Fruit fly (Drosophila melanogaster) Kc167 (cell line): ENCODE measurements around the gene Dlc90F.

Source experiments
- Myc ChIP-seq: fragments of >200 bp; optimal IDR thresholded peaks from 2 replicates; lab custom pipeline; 2017; ENCODE audit warnings: missing external identifiers
- Sin3A ChIP-seq: fragments of >200 bp; optimal IDR thresholded peaks from 2 replicates; lab custom pipeline; 2018; ENCODE audit warnings: missing external identifiers
- h ChIP-seq: fragments of >200 bp; optimal IDR thresholded peaks from 3 replicates; lab custom pipeline; 2018; ENCODE audit warnings: missing external identifiers
- insv ChIP-seq: fragments of >200 bp; optimal IDR thresholded peaks from 3 replicates; lab custom pipeline; 2018; ENCODE audit warnings: missing external identifiers
- psq ChIP-seq: fragments of >200 bp; optimal IDR thresholded peaks from 2 replicates; lab custom pipeline; 2017; ENCODE audit warnings: missing external identifiers
- ttk ChIP-seq: sonication (Bioruptor generic); optimal IDR thresholded peaks from 2 replicates; lab custom pipeline; 2017; ENCODE audit warnings: missing external identifiers

The Dlc90F gene

dm6 chr3R:18314320-18314719 is 15.3 kb downstream of the Dlc90F start, which contains the start of gene PKD:
Gene PKD (minus strand): TSS chr3R:18314407.
- no peak for TF ChIP-seq Sin3A (lab: Kevin White, UChicago)
- TF ChIP-seq h (lab: Kevin White, UChicago): no peak
- no peak for TF ChIP-seq insv (lab: Kevin White, UChicago)
- no peak for TF ChIP-seq ttk (lab: Kevin White, UChicago)
- TF ChIP-seq Myc (lab: Kevin White, UChicago): no peak
- no peak for TF ChIP-seq psq (lab: Kevin White, UChicago)

dm6 chr3R:18314824-18315690 is 16.0 kb downstream of the Dlc90F start:
- no peak for TF ChIP-seq insv (lab: Kevin White, UChicago)
- TF ChIP-seq Myc (lab: Kevin White, UChicago): no peak
- TF ChIP-seq h (lab: Kevin White, UChicago): no peak
- TF ChIP-seq psq (lab: Kevin White, UChicago): no peak
- TF ChIP-seq Sin3A (lab: Kevin White, UChicago): no peak
- no peak for TF ChIP-seq ttk (lab: Kevin White, UChicago)

dm6 chr3R:18328842-18329241 is 29.8 kb downstream of the Dlc90F start, which contains the start of gene naz:
Gene naz (minus strand): TSS chr3R:18328942.
- TF ChIP-seq Sin3A (lab: Kevin White, UChicago) (no peak), ttk (lab: Kevin White, UChicago) (no peak), insv (lab: Kevin White, UChicago) (no peak), psq (lab: Kevin White, UChicago) (no peak), h (lab: Kevin White, UChicago) (no peak)

- TF ChIP-seq h (lab: Kevin White, UChicago) (no peak), Myc (lab: Kevin White, UChicago) (no peak), ttk (lab: Kevin White, UChicago) (no peak), insv (lab: Kevin White, UChicago) (no peak), psq (lab: Kevin White, UChicago) (no peak), Sin3A (lab: Kevin White, UChicago) (no peak)
These were observed 39.5 kb downstream of the Dlc90F start for dm6 chr3R:18338493-18338892.
